Fruit fly (Drosophila melanogaster): Measurements from ENCODE around the gene Rpt2.
A peak's percentile ranks its signal among the peaks of the same experiment; 100 is the strongest.

Rpt2 gene

DNA sequence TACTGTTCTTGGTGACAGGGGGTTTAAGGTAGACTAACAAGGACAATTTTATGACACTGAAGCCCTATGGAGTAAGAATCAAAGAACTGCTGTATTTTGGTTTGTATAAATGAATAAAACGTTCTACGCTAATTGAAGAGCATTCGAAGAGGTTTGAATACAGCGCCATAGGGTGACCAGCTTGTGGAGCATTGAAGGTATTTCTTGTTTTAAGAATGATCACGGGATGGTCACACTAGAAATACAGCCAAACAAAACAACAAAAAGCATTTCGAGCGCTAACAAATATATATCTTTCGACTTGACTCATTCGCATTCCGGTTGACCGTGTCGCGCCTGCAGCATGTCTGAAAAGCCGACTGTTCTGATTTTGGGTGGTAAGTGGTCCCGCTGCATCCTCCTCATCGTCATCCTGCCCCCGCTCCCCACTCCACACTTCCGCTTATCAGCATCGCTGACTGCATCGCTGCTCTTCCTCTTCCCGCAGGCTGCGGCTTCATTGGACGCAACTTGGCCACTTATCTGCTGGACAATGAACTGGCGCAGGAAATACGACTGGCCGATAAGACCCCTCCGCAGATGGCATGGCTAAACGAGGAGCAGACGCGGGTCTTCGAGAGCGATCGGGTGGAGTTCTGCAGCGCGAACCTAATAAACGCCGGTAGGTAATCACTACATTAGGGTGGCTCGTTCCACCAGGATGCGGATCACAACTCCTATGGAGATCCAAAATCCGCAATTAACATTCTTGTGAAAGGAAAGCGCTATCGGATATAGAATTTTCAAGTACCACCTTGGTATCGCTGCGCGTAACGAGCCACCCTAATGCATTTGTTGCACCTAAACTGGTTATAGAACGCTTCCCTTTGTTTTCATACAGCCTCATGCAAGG is 2.6 kb upstream of the Rpt2 start, which contains the start of gene CG5854 (continued):
- TF ChIP-seq CG13287 (GFP tag; IDR thresholded peaks at IDR 0.05; ENCODE audit: partially characterized antibody) (peak; percentile 32; the same call in 1 of the 2 replicates), CG10979 (tag; optimal IDR thresholded peaks at IDR 0.05) (peak; percentile 73), CG2199 (GFP tag; IDR thresholded peaks at IDR 0.05) (no peak), Tbp (GFP tag; optimal IDR thresholded peaks at IDR 0.05) (no peak), yki (optimal IDR thresholded peaks at IDR 0.05) (no peak), repo (GFP tag; optimal IDR thresholded peaks at IDR 0.05) (peak; percentile 74), CG11093 (GFP tag; IDR thresholded peaks at IDR 0.05) (0 out of 3 replicates have a peak, but pooled peaks have one; percentile 53), CTCF (GFP tag; optimal IDR thresholded peaks at IDR 0.05) (no peak), oc (tag; optimal IDR thresholded peaks at IDR 0.05) (peak; percentile 71), Hr78 (GFP tag; optimal IDR thresholded peaks at IDR 0.05) (peak in 1 of 2 experiments; percentile 18), pfk (GFP tag; optimal IDR thresholded peaks at IDR 0.05) (no peak), ase (GFP tag; IDR thresholded peaks at IDR 0.05) (peak; percentile 69; the same call in 2 of the 3 replicates), ftz-f1 (GFP tag; optimal IDR thresholded peaks at IDR 0.05) (no peak), Nf-YB (GFP tag; optimal IDR thresholded peaks at IDR 0.05) (peak; percentile 55), wor (GFP tag; IDR thresholded peaks at IDR 0.05) (peak; percentile 48), esg (GFP tag; conservative IDR thresholded peaks at IDR 0.05) (peak; percentile 70), CG16863 (GFP tag; optimal IDR thresholded peaks at IDR 0.05) (peak; percentile 86), CoRest (tag; optimal IDR thresholded peaks at IDR 0.05) (peak; percentile 52), CG7963 (GFP tag; IDR thresholded peaks at IDR 0.05; ENCODE audit: partially characterized antibody) (no peak), CG3847 (GFP tag; IDR thresholded peaks at IDR 0.05) (peak; percentile 94), CG12769 (tag; optimal IDR thresholded peaks at IDR 0.05) (peak; percentile 78), CG3163 (GFP tag; optimal IDR thresholded peaks at IDR 0.05) (peak; percentile 23), CG18476 (GFP tag; optimal IDR thresholded peaks at IDR 0.05) (peak; percentile 52), CG6175 (GFP tag; IDR thresholded peaks at IDR 0.05) (no peak), Stat92E (GFP tag; optimal IDR thresholded peaks at IDR 0.05) (peak in 1 of 3 experiments; percentile 74), MBD-R2 (GFP tag; IDR thresholded peaks at IDR 0.05) (peak; percentile 57; the same call in 1 of the 2 replicates), CG10654 (GFP tag; optimal IDR thresholded peaks at IDR 0.05) (peak; percentile 66), stwl (tag; optimal IDR thresholded peaks at IDR 0.05) (peak; percentile 36), CG4854 (GFP tag; optimal IDR thresholded peaks at IDR 0.05) (no peak), GATAe (GFP tag; conservative IDR thresholded peaks at IDR 0.05) (no peak), lbe (GFP tag; optimal IDR thresholded peaks at IDR 0.05) (peak; percentile 92), CG12155 (GFP tag; optimal IDR thresholded peaks at IDR 0.05) (peak; percentile 35), mam (GFP tag; optimal IDR thresholded peaks at IDR 0.05) (peak; percentile 59), CG2678 (tag; optimal IDR thresholded peaks at IDR 0.05) (peak; percentile 76), CG8924 (tag; optimal IDR thresholded peaks at IDR 0.05) (peak; percentile 73), CG4730 (GFP tag; IDR thresholded peaks at IDR 0.05) (peak; percentile 40; the same call in 1 of the 2 replicates), CG14965 (GFP tag; optimal IDR thresholded peaks at IDR 0.05; ENCODE audit: borderline replicate concordance) (no peak), Sry-β (GFP tag; optimal IDR thresholded peaks at IDR 0.05) (no peak), CG14860 (GFP tag; IDR thresholded peaks at IDR 0.05; ENCODE audit: partially characterized antibody) (no peak), z (GFP tag; IDR thresholded peaks at IDR 0.05) (0 out of 3 replicates have a peak, but pooled peaks have one; percentile 42), H15 (GFP tag; IDR thresholded peaks at IDR 0.05) (peak; percentile 69; the same call in 2 of the 3 replicates), her (GFP tag; optimal IDR thresholded peaks at IDR 0.05) (peak; percentile 65), CG5245 (GFP tag; optimal IDR thresholded peaks at IDR 0.05) (peak; percentile 64), pum (GFP tag; optimal IDR thresholded peaks at IDR 0.05) (peak; percentile 64), Hr3 (GFP tag; optimal IDR thresholded peaks at IDR 0.05) (peak; percentile 47), C15 (GFP tag; IDR thresholded peaks at IDR 0.05) (0 out of 3 replicates have a peak, but pooled peaks have one; percentile 58), caup (GFP tag; optimal IDR thresholded peaks at IDR 0.05; ENCODE audit: severe bottlenecking) (peak; percentile 70), ttk (GFP tag; IDR thresholded peaks at IDR 0.05) (peak; percentile 49)

Data from whole organism, embryonic.